Worm (Caenorhabditis elegans) whole organism, midembryonic: Measurements from ENCODE around the gene pxn-2.

Experiments
- med-1 ChIP-seq: sonication (generic microtip); optimal IDR thresholded peaks from 2 replicates; lab custom pipeline; 2017; ENCODE audit warnings: missing genetic modification characterization, mild to moderate bottlenecking, missing compliant biosample characterization, antibody characterized with exemption, missing genetic modification reagents; ENCODE audit not compliant: insufficient read depth
- ref-1 ChIP-seq: fragments of 200-800 bp; sonication (Bioruptor generic); conservative IDR thresholded peaks from 2 replicates; pipeline ENCODE4 v1.3.6; 2022; ENCODE audit warnings: missing genetic modification reagents, missing genetic modification characterization, missing compliant biosample characterization
- ztf-29 ChIP-seq: fragments of 200-800 bp; sonication (Bioruptor generic); IDR thresholded peaks from 2 replicates; pipeline ENCODE4 v1.3.6; 2022; ENCODE audit warnings: missing genetic modification reagents, missing genetic modification characterization, missing compliant biosample characterization

DNA sequence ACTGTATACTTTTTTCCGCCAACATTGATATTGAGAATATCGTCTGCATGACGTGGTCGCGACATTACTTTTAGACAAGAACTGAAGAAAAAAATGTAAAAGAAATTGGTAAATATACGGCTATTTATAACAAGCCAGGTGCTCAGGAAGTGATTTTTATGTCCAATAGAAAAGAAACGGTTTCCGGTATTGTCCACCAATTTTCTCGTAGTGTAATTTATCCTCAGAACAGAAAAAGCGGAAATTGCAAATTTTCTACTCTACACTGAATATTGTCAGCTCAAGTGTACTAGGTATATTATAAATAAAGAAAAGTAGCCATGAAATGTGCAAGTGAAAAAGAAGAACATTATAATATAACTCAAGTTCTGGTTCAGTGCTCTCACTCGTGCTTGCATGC lies 20.1 kb upstream of the pxn-2 start, which contains the start of gene F59F3.6:
- no peak for TF ChIP-seq ref-1 (GFP tag; lab: Robert Waterston, UW)
- no peak for TF ChIP-seq med-1 (GFP tag; lab: Kevin White, UChicago)
- TF ChIP-seq ztf-29 (GFP tag; lab: Robert Waterston, UW) = no peak
